Worm (Caenorhabditis elegans) whole organism, L3 larva: Measurements from ENCODE around the gene R09E10.13.
"Not testable (repeated sequence)": the region's sequence is repeated elsewhere in the genome, so short reads cannot be mapped to it uniquely, and the experiment has no call there.

Experiments
- R02D3.7 ChIP-seq: fragments of 150-350 bp; optimal IDR thresholded peaks from 2 replicates; lab custom pipeline; 2014; ENCODE audit warnings: missing biosample characterization, missing genetic modification characterization
- ZK546.5 ChIP-seq: sonication (generic microtip); optimal IDR thresholded peaks from 2 replicates; lab custom pipeline; 2017; ENCODE audit warnings: missing biosample characterization, missing genetic modification characterization
- aly-2 ChIP-seq: fragments of 150-350 bp; optimal IDR thresholded peaks from 2 replicates; lab custom pipeline; 2014; ENCODE audit warnings: missing biosample characterization, missing genetic modification characterization
- ama-1 ChIP-seq: fragments of 150-350 bp; optimal IDR thresholded peaks from 2 replicates; lab custom pipeline; 2018
- ceh-16 ChIP-seq: sonication (generic microtip); optimal IDR thresholded peaks from 2 replicates; lab custom pipeline; 2017; ENCODE audit warnings: missing biosample characterization, missing genetic modification characterization
- ceh-28 ChIP-seq: fragments of 150-350 bp; optimal IDR thresholded peaks from 2 replicates; lab custom pipeline; 2014; ENCODE audit warnings: missing biosample characterization, missing genetic modification reagents, missing genetic modification characterization
- ceh-82 ChIP-seq: fragments of 150-350 bp; optimal IDR thresholded peaks from 2 replicates; lab custom pipeline; 2014; ENCODE audit warnings: missing biosample characterization, missing genetic modification characterization
- daf-12 ChIP-seq: fragments of 150-350 bp; optimal IDR thresholded peaks from 2 replicates; lab custom pipeline; 2014; ENCODE audit warnings: missing biosample characterization, missing genetic modification reagents, missing genetic modification characterization
- egl-27 ChIP-seq: sonication (generic microtip); optimal IDR thresholded peaks from 4 replicates; lab custom pipeline; 2017; ENCODE audit warnings: missing biosample characterization, missing genetic modification reagents, missing genetic modification characterization
- elt-1 ChIP-seq: fragments of 150-350 bp; optimal IDR thresholded peaks from 2 replicates; lab custom pipeline; 2014; ENCODE audit warnings: missing biosample characterization, missing genetic modification characterization
- elt-3 ChIP-seq, 3 experiments: fragments of 150-350 bp in 1 of 3; sonication (generic microtip) in 2 of 3; optimal IDR thresholded peaks; 2 replicates in 2 of 3; 4 replicates in 1 of 3; lab custom pipeline; 2014 to 2017; ENCODE audit warnings: missing biosample characterization in 3 of 3, missing genetic modification characterization in 3 of 3
- eor-1 ChIP-seq, 2 experiments: fragments of 150-350 bp; optimal IDR thresholded peaks; 2 replicates each; lab custom pipeline; 2014 to 2018; ENCODE audit warnings: missing biosample characterization in 2 of 2, missing genetic modification characterization in 2 of 2
- fkh-10 ChIP-seq: sonication (generic microtip); optimal IDR thresholded peaks from 2 replicates; lab custom pipeline; 2017; ENCODE audit warnings: missing biosample characterization, missing genetic modification reagents, missing genetic modification characterization
- fkh-2 ChIP-seq: fragments of 150-350 bp; optimal IDR thresholded peaks from 2 replicates; lab custom pipeline; 2014; ENCODE audit warnings: missing biosample characterization, missing genetic modification reagents, missing genetic modification characterization
- fos-1 ChIP-seq: fragments of 150-350 bp; optimal IDR thresholded peaks from 2 replicates; lab custom pipeline; 2014; ENCODE audit warnings: missing biosample characterization, missing genetic modification characterization
- hmg-11 ChIP-seq: sonication (generic microtip); optimal IDR thresholded peaks from 2 replicates; lab custom pipeline; 2016; ENCODE audit warnings: missing genetic modification characterization, missing compliant biosample characterization
- jun-1 ChIP-seq: fragments of 150-350 bp; optimal IDR thresholded peaks from 2 replicates; lab custom pipeline; 2014; ENCODE audit warnings: missing biosample characterization, missing genetic modification reagents, missing genetic modification characterization
- lin-15B ChIP-seq: fragments of 150-350 bp; optimal IDR thresholded peaks from 2 replicates; lab custom pipeline; 2014; ENCODE audit warnings: missing biosample characterization, missing genetic modification characterization
- lin-39 ChIP-seq: fragments of 150-350 bp; optimal IDR thresholded peaks from 2 replicates; lab custom pipeline; 2018; ENCODE audit warnings: missing biosample characterization, missing genetic modification reagents, missing genetic modification characterization
- mml-1 ChIP-seq: fragments of 150-350 bp; sonication (generic microtip); optimal IDR thresholded peaks from 3 replicates; lab custom pipeline; 2014; ENCODE audit warnings: missing biosample characterization, missing genetic modification characterization
- nfya-1 ChIP-seq: sonication (generic microtip); optimal IDR thresholded peaks from 2 replicates; lab custom pipeline; 2017; ENCODE audit warnings: missing genetic modification characterization, mild to moderate bottlenecking, missing compliant biosample characterization, antibody characterized with exemption, moderate library complexity; ENCODE audit not compliant: insufficient read depth
- nhr-11 ChIP-seq: fragments of 150-350 bp; optimal IDR thresholded peaks from 2 replicates; lab custom pipeline; 2014; ENCODE audit warnings: missing biosample characterization, missing genetic modification characterization
- nhr-23 ChIP-seq: fragments of 150-350 bp; optimal IDR thresholded peaks from 2 replicates; lab custom pipeline; 2014; ENCODE audit warnings: missing biosample characterization, missing genetic modification reagents, missing genetic modification characterization
- nhr-25 ChIP-seq: sonication (generic microtip); optimal IDR thresholded peaks from 2 replicates; lab custom pipeline; 2017; ENCODE audit warnings: missing biosample characterization, missing genetic modification characterization
- nhr-43 ChIP-seq: sonication (generic microtip); optimal IDR thresholded peaks from 2 replicates; lab custom pipeline; 2016; ENCODE audit warnings: mild to moderate bottlenecking, missing genetic modification characterization, missing compliant biosample characterization; ENCODE audit not compliant: poor library complexity, severe bottlenecking
- nhr-67 ChIP-seq: fragments of 150-350 bp; optimal IDR thresholded peaks from 2 replicates; lab custom pipeline; 2014; ENCODE audit warnings: missing biosample characterization, missing genetic modification characterization
- nhr-77 ChIP-seq: fragments of 150-350 bp; optimal IDR thresholded peaks from 2 replicates; lab custom pipeline; 2014; ENCODE audit warnings: missing biosample characterization, missing genetic modification characterization
- pha-4 ChIP-seq: fragments of 150-350 bp; optimal IDR thresholded peaks from 2 replicates; lab custom pipeline; 2014; ENCODE audit warnings: missing biosample characterization, missing genetic modification reagents, missing genetic modification characterization
- pqm-1 ChIP-seq: fragments of 150-350 bp; optimal IDR thresholded peaks from 2 replicates; lab custom pipeline; 2017; ENCODE audit warnings: missing biosample characterization, missing genetic modification characterization, inconsistent platforms
- skn-1 ChIP-seq: fragments of 150-350 bp; optimal IDR thresholded peaks from 2 replicates; lab custom pipeline; 2014; ENCODE audit warnings: missing biosample characterization, missing genetic modification characterization
- snpc-4 ChIP-seq: fragments of 150-350 bp; optimal IDR thresholded peaks from 2 replicates; lab custom pipeline; 2014; ENCODE audit warnings: missing biosample characterization, missing genetic modification characterization
- tbx-2 ChIP-seq: sonication (generic microtip); optimal IDR thresholded peaks from 2 replicates; lab custom pipeline; 2016; ENCODE audit warnings: mild to moderate bottlenecking, missing genetic modification characterization, missing compliant biosample characterization
- unc-39 ChIP-seq: sonication (generic microtip); optimal IDR thresholded peaks from 4 replicates; lab custom pipeline; 2017; ENCODE audit warnings: missing biosample characterization, missing genetic modification characterization
- unc-62 ChIP-seq: fragments of 150-350 bp; sonication (generic microtip); optimal IDR thresholded peaks from 4 replicates; lab custom pipeline; 2014; ENCODE audit warnings: missing biosample characterization, missing genetic modification reagents, missing genetic modification characterization
- ztf-11 ChIP-seq: fragments of 150-350 bp; optimal IDR thresholded peaks from 2 replicates; lab custom pipeline; 2014; ENCODE audit warnings: missing biosample characterization, missing genetic modification characterization

R09E10.13 gene

DNA sequence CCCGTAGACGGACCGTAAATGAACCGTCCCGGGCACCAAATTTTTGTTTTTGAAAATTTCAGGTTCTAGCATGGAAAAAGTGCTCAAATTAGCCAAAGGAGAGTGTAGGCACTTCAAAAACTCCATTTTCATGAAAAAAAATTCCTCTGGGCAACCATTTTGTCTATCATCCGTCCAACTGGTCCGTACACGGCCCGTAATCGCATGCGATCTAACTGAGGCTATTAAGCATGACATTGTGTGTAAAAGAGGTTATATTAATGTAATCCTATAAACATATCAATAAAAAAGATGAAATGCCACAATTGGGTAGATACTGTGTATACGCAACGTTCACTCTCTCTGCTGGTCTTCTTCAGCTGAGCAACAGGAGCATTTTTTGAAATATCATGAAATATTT is 27.7 kb upstream of the R09E10.13 start, which contains the start of gene R09E10.1:
Gene R09E10.1 (minus strand): TSS at position 101 of the 400 bp plus-strand sequence.
- TF ChIP-seq ztf-11 (tag; lab: Kevin White, UChicago); tbx-2; ceh-82 (tag; lab: Kevin White, UChicago): not testable (repeated sequence)
- TF ChIP-seq, all 47 proteins: peak for 0; not testable (repeated sequence) for 47

DNA sequence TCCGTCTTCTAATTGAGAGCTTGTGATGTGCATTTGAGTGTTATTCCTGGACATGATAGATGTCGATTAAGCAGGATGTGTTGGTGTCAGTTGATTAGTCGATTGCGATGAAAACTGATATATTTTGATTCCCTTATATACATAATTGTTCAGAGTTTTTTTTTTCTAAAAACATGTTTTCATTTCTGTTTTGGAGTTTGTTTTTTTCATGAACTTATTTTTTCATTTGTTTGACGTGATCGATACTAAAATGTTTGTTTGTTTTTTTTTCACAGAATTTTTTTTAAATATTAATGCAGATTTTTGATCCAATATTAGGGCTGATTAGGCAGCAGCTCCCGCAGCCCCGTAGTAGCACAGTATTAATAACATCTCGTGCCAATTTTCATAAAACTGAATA is 23.3 kb upstream of the R09E10.13 start, which contains the start of gene R09E10.2:
Gene R09E10.2 (minus strand): TSS at position 101 of the 400 bp plus-strand sequence.
- TF ChIP-seq unc-62 (GFP tag; lab: Kevin White, UChicago) = no peak

ce11 chrIV:10313565-10313964 is 18.6 kb upstream of the R09E10.13 start, which contains the start of gene acs-18:
Gene acs-18, minus strand, starts transcription at chrIV:10313665.
- TF ChIP-seq ceh-16 (tag; lab: Kevin White, UChicago) (no peak), ceh-82 (tag; lab: Kevin White, UChicago) (no peak), eor-1 (tag; optimal IDR thresholded peaks at IDR 0.05; lab: Kevin White, UChicago) (no peak), pha-4 (tag; lab: Kevin White, UChicago) (no peak), ztf-11 (tag; lab: Kevin White, UChicago) (no peak), unc-39 (tag; lab: Kevin White, UChicago) (no peak)

ce11 chrIV:10311115-10311514 is 16.2 kb upstream of the R09E10.13 start:
- no peak for TF ChIP-seq nhr-25 (tag; lab: Kevin White, UChicago)
- TF ChIP-seq lin-15B = no peak
- no peak for TF ChIP-seq unc-39 (tag; lab: Kevin White, UChicago)
- no peak for TF ChIP-seq ceh-28 (tag; lab: Kevin White, UChicago)
- no peak for TF ChIP-seq ama-1
- TF ChIP-seq ztf-11 (tag; lab: Kevin White, UChicago) = no peak
- no peak for TF ChIP-seq ceh-16 (tag; lab: Kevin White, UChicago)
- TF ChIP-seq unc-62 (GFP tag; lab: Kevin White, UChicago) = no peak
- no peak for TF ChIP-seq daf-12 (tag; lab: Kevin White, UChicago)
- no peak for TF ChIP-seq pha-4 (tag; lab: Kevin White, UChicago)
- no peak for TF ChIP-seq fos-1 (tag; lab: Kevin White, UChicago)
- TF ChIP-seq snpc-4 (tag; lab: Kevin White, UChicago) = no peak
- no peak for TF ChIP-seq pqm-1 (tag; lab: Kevin White, UChicago)
- no peak for TF ChIP-seq nhr-11 (tag; lab: Kevin White, UChicago)
- TF ChIP-seq tbx-2 = no peak
- TF ChIP-seq nhr-77 (tag; lab: Kevin White, UChicago) = no peak
- TF ChIP-seq, all 47 proteins: peak for 0

DNA sequence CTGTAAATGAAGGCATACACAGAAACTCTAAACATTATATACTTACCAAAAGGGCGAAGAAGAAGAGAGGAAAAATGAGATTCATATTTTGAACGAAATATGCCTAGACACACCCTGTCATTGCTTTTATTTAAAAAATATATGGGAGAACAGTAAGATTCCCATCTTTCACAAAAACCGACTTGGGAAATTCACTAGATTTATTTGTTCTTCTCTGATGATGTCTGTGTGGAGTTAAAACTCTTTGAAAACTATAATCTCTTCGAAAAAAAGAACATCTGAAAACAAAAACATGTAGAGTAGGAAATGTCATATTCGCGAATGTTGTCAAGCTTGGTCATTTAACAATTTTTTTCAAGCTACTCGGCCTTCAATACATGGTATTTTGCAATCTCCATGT is 15.4 kb upstream of the R09E10.13 start, which contains the start of gene R09E10.8:
Gene R09E10.8 (minus strand): TSS at position 101 of the 400 bp plus-strand sequence.
- TF ChIP-seq egl-27 (tag; lab: Kevin White, UChicago) (no peak), nhr-43 (no peak), aly-2 (tag; lab: Kevin White, UChicago) (no peak), elt-3 (tag; optimal IDR thresholded peaks at IDR 0.05; lab: Kevin White, UChicago) (no peak), ceh-82 (tag; lab: Kevin White, UChicago) (no peak), elt-1 (tag; lab: Kevin White, UChicago) (no peak), fkh-10 (GFP tag; lab: Kevin White, UChicago) (no peak), hmg-11 (tag; lab: Kevin White, UChicago) (no peak), jun-1 (tag; lab: Kevin White, UChicago) (no peak), skn-1 (tag; lab: Kevin White, UChicago) (no peak), nhr-11 (tag; lab: Kevin White, UChicago) (no peak), pqm-1 (tag; lab: Kevin White, UChicago) (no peak), mml-1 (tag; lab: Kevin White, UChicago) (no peak), fkh-2 (tag; lab: Kevin White, UChicago) (no peak), ceh-28 (tag; lab: Kevin White, UChicago) (no peak), ceh-16 (tag; lab: Kevin White, UChicago) (no peak), unc-39 (tag; lab: Kevin White, UChicago) (no peak), eor-1 (tag; optimal IDR thresholded peaks at IDR 0.05; lab: Kevin White, UChicago) (no peak)

ce11 chrIV:10304383-10304782 is 9.4 kb upstream of the R09E10.13 start:
- no peak for TF ChIP-seq lin-39 (tag; lab: Kevin White, UChicago)
- TF ChIP-seq tbx-2 = no peak
- TF ChIP-seq nhr-67 = no peak
- TF ChIP-seq fkh-10 (GFP tag; lab: Kevin White, UChicago) = no peak
- TF ChIP-seq R02D3.7 (tag; lab: Kevin White, UChicago) = no peak
- TF ChIP-seq ZK546.5 = no peak
- no peak for TF ChIP-seq snpc-4 (tag; lab: Kevin White, UChicago)
- no peak for TF ChIP-seq unc-39 (tag; lab: Kevin White, UChicago)
- no peak for TF ChIP-seq nhr-23 (tag; lab: Kevin White, UChicago)
- TF ChIP-seq mml-1 (tag; lab: Kevin White, UChicago) = no peak
- no peak for TF ChIP-seq nfya-1 (tag; lab: Kevin White, UChicago)
- TF ChIP-seq pha-4 (tag; lab: Kevin White, UChicago) = no peak
- TF ChIP-seq ceh-16 (tag; lab: Kevin White, UChicago) = no peak
- no peak for TF ChIP-seq lin-15B
- no peak for TF ChIP-seq hmg-11 (tag; lab: Kevin White, UChicago)
- TF ChIP-seq, all 47 proteins: peak for 0
